Worm (Caenorhabditis elegans): Measurements from ENCODE around the gene ccm-2.

DNA sequence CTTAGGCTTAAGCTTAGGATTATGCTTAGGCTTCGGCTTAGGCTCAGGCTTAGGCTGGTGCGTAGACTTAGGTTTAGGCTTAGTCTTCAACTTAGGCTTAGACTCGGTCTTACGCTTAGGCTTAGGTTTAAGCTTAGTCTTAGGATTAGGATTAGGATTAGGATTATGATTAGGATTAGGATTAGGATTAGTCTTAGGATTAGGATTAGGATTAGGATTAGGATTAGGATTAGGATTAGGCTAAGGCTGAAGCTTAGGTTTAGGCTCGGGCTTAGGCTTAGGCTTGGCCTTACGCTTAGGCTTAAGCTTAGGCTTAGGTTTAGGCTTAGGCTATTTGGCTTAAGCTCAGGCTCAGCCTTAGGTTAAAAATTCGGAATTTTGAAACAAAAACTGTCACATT, 49.3 kb upstream of the ccm-2 start:
- TF ChIP-seq ham-2 (GFP tag; optimal IDR thresholded peaks at IDR 0.05): no peak
- no peak for TF ChIP-seq nhr-237 (tag; optimal IDR thresholded peaks at IDR 0.05)
- no peak for TF ChIP-seq unc-62 (GFP tag; optimal IDR thresholded peaks at IDR 0.05)

All from whole organism, mixed stage, embryonic.